Fruit fly (Drosophila melanogaster) whole organism, wandering third instar larva: ENCODE results near the gene Mco4.
"Not testable (repeated sequence)": the region's sequence is repeated elsewhere in the genome, so short reads cannot be mapped to it uniquely, and the experiment has no call there.

ENCODE experiments used
- Abd-B ChIP-seq: fragments of >200 bp; optimal IDR thresholded peaks from 2 replicates; lab custom pipeline; 2017; ENCODE audit warnings: missing biosample characterization, missing genetic modification characterization
- CG32264 ChIP-seq: fragments of 200-800 bp; sonication (Bioruptor generic); optimal IDR thresholded peaks from 2 replicates; lab custom pipeline; 2016; ENCODE audit warnings: missing biosample characterization, missing genetic modification characterization
- CrebA ChIP-seq: fragments of 200-800 bp; sonication (Bioruptor generic); optimal IDR thresholded peaks from 2 replicates; lab custom pipeline; 2016; ENCODE audit warnings: missing biosample characterization, mild to moderate bottlenecking, missing genetic modification characterization, borderline replicate concordance
- Dfd ChIP-seq: fragments of >200 bp; optimal IDR thresholded peaks from 2 replicates; lab custom pipeline; 2017; ENCODE audit warnings: missing biosample characterization, missing genetic modification characterization
- Dif ChIP-seq: fragments of 200-275, 200-300 bp; sonication (Bioruptor generic); optimal IDR thresholded peaks from 2 replicates; lab custom pipeline; 2018; ENCODE audit warnings: missing biosample characterization, missing genetic modification characterization; ENCODE audit not compliant: partially characterized antibody
- GATAd ChIP-seq: sonication (Bioruptor generic); optimal IDR thresholded peaks from 2 replicates; lab custom pipeline; 2016; ENCODE audit warnings: missing biosample characterization, missing genetic modification characterization
- HLH106 ChIP-seq: fragments of 200-800 bp; optimal IDR thresholded peaks from 3 replicates; lab custom pipeline; 2019; ENCODE audit warnings: missing biosample characterization, mild to moderate bottlenecking, missing genetic modification characterization, moderate library complexity
- Hnf4 ChIP-seq: fragments of 200-800 bp; sonication (Bioruptor generic); optimal IDR thresholded peaks from 2 replicates; lab custom pipeline; 2016; ENCODE audit warnings: missing biosample characterization, mild to moderate bottlenecking, missing genetic modification characterization
- Hr83 ChIP-seq: fragments of 200-300 bp; sonication (Bioruptor generic); optimal IDR thresholded peaks from 2 replicates; lab custom pipeline; 2016; ENCODE audit warnings: missing biosample characterization, mild to moderate bottlenecking, missing genetic modification characterization, moderate library complexity; ENCODE audit not compliant: poor library complexity, severe bottlenecking
- Jra ChIP-seq: sonication (Bioruptor generic); optimal IDR thresholded peaks from 2 replicates; lab custom pipeline; 2016; ENCODE audit warnings: missing biosample characterization, missing genetic modification characterization
- Mio ChIP-seq: sonication (Bioruptor generic); optimal IDR thresholded peaks from 2 replicates; lab custom pipeline; 2016; ENCODE audit warnings: missing biosample characterization, missing genetic modification characterization
- Myc ChIP-seq: fragments of >200 bp; optimal IDR thresholded peaks from 2 replicates; lab custom pipeline; 2017
- OdsH ChIP-seq: fragments of 200-800 bp; sonication (Bioruptor generic); optimal IDR thresholded peaks from 2 replicates; lab custom pipeline; 2016; ENCODE audit warnings: missing biosample characterization, mild to moderate bottlenecking, missing genetic modification characterization
- Rel ChIP-seq, 2 experiments: fragments of 200-800 bp; sonication (Bioruptor generic) in 1 of 2; optimal IDR thresholded peaks; 2 replicates in 1 of 2; 3 replicates in 1 of 2; lab custom pipeline; 2016 to 2019; ENCODE audit warnings: mild to moderate bottlenecking in 2 of 2, missing biosample characterization in 2 of 2, missing genetic modification characterization in 2 of 2, moderate library complexity in 1 of 2
- Sp1 ChIP-seq: fragments of 200-800 bp; sonication (Bioruptor generic); optimal IDR thresholded peaks from 3 replicates; lab custom pipeline; 2019; ENCODE audit warnings: missing biosample characterization, mild to moderate bottlenecking, missing genetic modification characterization, moderate library complexity
- Vsx2 ChIP-seq: fragments of 200-300, 225-300 bp; sonication (Bioruptor generic); optimal IDR thresholded peaks from 2 replicates; lab custom pipeline; 2018; ENCODE audit warnings: missing biosample characterization, missing genetic modification characterization; ENCODE audit not compliant: partially characterized antibody
- br ChIP-seq: fragments of 200-800 bp; sonication (Bioruptor generic); optimal IDR thresholded peaks from 2 replicates; lab custom pipeline; 2016; ENCODE audit warnings: missing biosample characterization, missing genetic modification characterization
- brk ChIP-seq: fragments of 200-800 bp; sonication (Bioruptor generic); optimal IDR thresholded peaks from 2 replicates; lab custom pipeline; 2016; ENCODE audit warnings: missing biosample characterization, mild to moderate bottlenecking, missing genetic modification characterization
- dl ChIP-seq, 2 experiments: fragments of 175-275, 200-275 bp in 1 of 2; fragments of 200-275 bp in 1 of 2; sonication (Bioruptor generic); optimal IDR thresholded peaks; lab custom pipeline; 2018; ENCODE audit warnings: mild to moderate bottlenecking in 2 of 2, missing biosample characterization in 2 of 2, missing genetic modification characterization in 2 of 2, moderate library complexity in 2 of 2; ENCODE audit not compliant: partially characterized antibody in 2 of 2, insufficient read depth in 1 of 2
- dmrt93B ChIP-seq: fragments of 200-800 bp; sonication (Bioruptor generic); optimal IDR thresholded peaks from 2 replicates; lab custom pipeline; 2018; ENCODE audit warnings: missing biosample characterization, mild to moderate bottlenecking, missing genetic modification characterization
- dsf ChIP-seq: sonication (Bioruptor generic); optimal IDR thresholded peaks from 2 replicates; lab custom pipeline; 2016; ENCODE audit warnings: missing biosample characterization, missing genetic modification characterization, borderline replicate concordance
- ey ChIP-seq: fragments of 200-800 bp; sonication (Bioruptor generic); optimal IDR thresholded peaks from 2 replicates; lab custom pipeline; 2016; ENCODE audit warnings: missing biosample characterization, missing genetic modification characterization
- foxo ChIP-seq, 2 experiments: fragments of 200-800 bp; sonication (Bioruptor generic); optimal IDR thresholded peaks; 2 replicates in 1 of 2; 3 replicates in 1 of 2; lab custom pipeline; 2016 to 2017; ENCODE audit warnings: missing biosample characterization in 2 of 2, missing genetic modification characterization in 2 of 2
- fru ChIP-seq: fragments of 200-800 bp; sonication (Bioruptor generic); optimal IDR thresholded peaks from 3 replicates; lab custom pipeline; 2016; ENCODE audit warnings: missing biosample characterization, mild to moderate bottlenecking, missing genetic modification characterization
- h ChIP-seq: fragments of 200-800 bp; sonication (Bioruptor generic); optimal IDR thresholded peaks from 3 replicates; lab custom pipeline; 2016; ENCODE audit warnings: missing biosample characterization, mild to moderate bottlenecking, missing genetic modification characterization
- jim ChIP-seq: fragments of 175-275, 200-325 bp; sonication (Bioruptor generic); optimal IDR thresholded peaks from 2 replicates; lab custom pipeline; 2016; ENCODE audit warnings: missing biosample characterization, mild to moderate bottlenecking, missing genetic modification characterization
- lola ChIP-seq: fragments of >200 bp; optimal IDR thresholded peaks from 2 replicates; lab custom pipeline; 2017; ENCODE audit warnings: missing biosample characterization, missing genetic modification characterization
- pan ChIP-seq: fragments of >200 bp; optimal IDR thresholded peaks from 2 replicates; lab custom pipeline; 2017
- psq ChIP-seq: fragments of 200-800 bp; sonication (Bioruptor generic); optimal IDR thresholded peaks from 3 replicates; lab custom pipeline; 2017; ENCODE audit warnings: missing biosample characterization, mild to moderate bottlenecking, missing genetic modification characterization, moderate library complexity
- rgr ChIP-seq: fragments of 200-800 bp; sonication (Bioruptor generic); optimal IDR thresholded peaks from 3 replicates; lab custom pipeline; 2016; ENCODE audit warnings: missing biosample characterization, mild to moderate bottlenecking, missing genetic modification characterization
- sage ChIP-seq: fragments of 200-800 bp; sonication (Bioruptor generic); optimal IDR thresholded peaks from 2 replicates; lab custom pipeline; 2016; ENCODE audit warnings: missing biosample characterization, mild to moderate bottlenecking, missing genetic modification characterization
- sv ChIP-seq: fragments of 200-800 bp; sonication (Bioruptor generic); optimal IDR thresholded peaks from 3 replicates; lab custom pipeline; 2016; ENCODE audit warnings: missing biosample characterization, missing genetic modification characterization
- tai ChIP-seq: sonication (Bioruptor generic); optimal IDR thresholded peaks from 2 replicates; lab custom pipeline; 2016; ENCODE audit warnings: missing biosample characterization, missing genetic modification characterization
- usp ChIP-seq: fragments of >200 bp; optimal IDR thresholded peaks from 2 replicates; lab custom pipeline; 2017; ENCODE audit warnings: missing biosample characterization, missing genetic modification characterization

The Mco4 gene

dm6 chrX:17856029-17856428 is at the start of gene Mco4:
Mco4 (minus strand) TSS chrX:17856129.
- TF ChIP-seq CG32264 (GFP tag; lab: Kevin White, UChicago) (no peak), dl (GFP tag; optimal IDR thresholded peaks at IDR 0.05; lab: Kevin White, UChicago; ENCODE audit: insufficient read depth in 1 of 2, partially characterized antibody in 2 of 2) (no peak), Myc (lab: Kevin White, UChicago) (no peak), ey (no peak), Abd-B (no peak), lola (GFP tag; lab: Kevin White, UChicago) (no peak), dsf (no peak), HLH106 (no peak), pan (lab: Kevin White, UChicago) (no peak), dmrt93B (GFP tag; lab: Kevin White, UChicago) (no peak), OdsH (GFP tag; lab: Kevin White, UChicago) (no peak)

- not testable (repeated sequence) for TF ChIP-seq HLH106; tai (GFP tag; lab: Kevin White, UChicago); Hr83
These were observed 43.5 kb upstream of the Mco4 start, which contains the start of gene Gss2 for dm6 chrX:17899402-17899801. Gss2 (plus strand) TSS chrX:17899702.

- TF ChIP-seq Sp1, psq, jim (GFP tag; lab: Kevin White, UChicago): not testable (repeated sequence)
These were observed 33.3 kb upstream of the Mco4 start, which contains the start of gene Gss1 for dm6 chrX:17889247-17889646. Gss1 (plus strand) TSS chrX:17889547.

- no peak for TF ChIP-seq br (GFP tag; lab: Kevin White, UChicago)
- TF ChIP-seq Vsx2 (GFP tag; lab: Kevin White, UChicago) = no peak
- no peak for TF ChIP-seq Hnf4
- no peak for TF ChIP-seq tai (GFP tag; lab: Kevin White, UChicago)
- TF ChIP-seq ey = no peak
- TF ChIP-seq dl (GFP tag; optimal IDR thresholded peaks at IDR 0.05; lab: Kevin White, UChicago; ENCODE audit: insufficient read depth in 1 of 2, partially characterized antibody in 2 of 2) = no peak
- TF ChIP-seq rgr = no peak
These were observed 31.9 kb upstream of the Mco4 start, which contains the start of gene CG6788 for dm6 chrX:17887877-17888276. CG6788 (plus strand) TSS chrX:17888177.

- TF ChIP-seq Abd-B (no peak), dl (GFP tag; optimal IDR thresholded peaks at IDR 0.05; lab: Kevin White, UChicago; ENCODE audit: insufficient read depth in 1 of 2, partially characterized antibody in 2 of 2) (no peak), Rel (GFP tag; optimal IDR thresholded peaks at IDR 0.05; lab: Kevin White, UChicago) (no peak), Rel (tag; optimal IDR thresholded peaks at IDR 0.05; lab: Kevin White, UChicago) (no peak), Myc (lab: Kevin White, UChicago) (peak; percentile 65), Hr83 (no peak), ey (peak; percentile 14), foxo (GFP tag; optimal IDR thresholded peaks at IDR 0.05; lab: Kevin White, UChicago) (peak in 1 of 2 experiments; percentile 45), Jra (peak; percentile 14), HLH106 (peak; percentile 33), fru (GFP tag; lab: Kevin White, UChicago) (no peak), sage (no peak), CG32264 (GFP tag; lab: Kevin White, UChicago) (no peak), Hnf4 (peak; percentile 63), Dif (GFP tag; lab: Kevin White, UChicago) (no peak), psq (GFP tag; lab: Kevin White, UChicago) (no peak), usp (GFP tag; lab: Kevin White, UChicago) (no peak)
These were observed 31.3 kb upstream of the Mco4 start, which contains the start of gene mnb for dm6 chrX:17887208-17887627. mnb (minus strand) TSS chrX:17887222.

dm6 chrX:17886449-17887207 is 30.7 kb upstream of the Mco4 start:
- TF ChIP-seq Sp1 (GFP tag; lab: Kevin White, UChicago) = peak; percentile 38
- peak; percentile 44 for TF ChIP-seq br (GFP tag; lab: Kevin White, UChicago)
- TF ChIP-seq sv (GFP tag; lab: Kevin White, UChicago) = peak; percentile 1
- TF ChIP-seq GATAd = no peak
- TF ChIP-seq pan (lab: Kevin White, UChicago) = no peak
- TF ChIP-seq Dfd = peak; percentile 46
- TF ChIP-seq OdsH (GFP tag; lab: Kevin White, UChicago) = no peak
- TF ChIP-seq fru (GFP tag; lab: Kevin White, UChicago) = no peak
- TF ChIP-seq h (GFP tag; lab: Kevin White, UChicago) = peak; percentile 28
- no peak for TF ChIP-seq Rel (GFP tag; optimal IDR thresholded peaks at IDR 0.05; lab: Kevin White, UChicago)
- TF ChIP-seq Rel (tag; optimal IDR thresholded peaks at IDR 0.05; lab: Kevin White, UChicago) = peak; percentile 99
- peak; percentile 69 for TF ChIP-seq psq (GFP tag; lab: Kevin White, UChicago)
- peak; percentile 1 for TF ChIP-seq ey
- TF ChIP-seq foxo (GFP tag; optimal IDR thresholded peaks at IDR 0.05; lab: Kevin White, UChicago) = no peak
- TF ChIP-seq Mio (GFP tag; lab: Kevin White, UChicago) = no peak
- TF ChIP-seq CrebA (GFP tag; lab: Kevin White, UChicago) = no peak
- TF ChIP-seq HLH106 = peak; percentile 24
- peak; percentile 56 for TF ChIP-seq brk
